Fruit fly (Drosophila melanogaster) whole organism, embryonic: ENCODE results near the gene CG4660.

Experiments used
- Ada2b ChIP-seq: fragments of 200-800 bp; sonication (Bioruptor generic); IDR thresholded peaks from 2 replicates; pipeline ENCODE4 v1.3.6; 2022; ENCODE audit warnings: missing biosample characterization, missing genetic modification characterization
- Aef1 ChIP-seq: fragments of 200-800 bp; sonication (Bioruptor generic); IDR thresholded peaks from 3 replicates; pipeline ENCODE4 v1.3.6; 2022; ENCODE audit warnings: missing biosample characterization, missing genetic modification characterization
- CG1024 ChIP-seq: fragments of 200-800 bp; sonication (Bioruptor generic); IDR thresholded peaks from 2 replicates; pipeline ENCODE4 v1.3.6; 2022; ENCODE audit warnings: missing biosample characterization, missing genetic modification characterization
- CG10267 ChIP-seq: fragments of 200-800 bp; sonication (Bioruptor generic); optimal IDR thresholded peaks from 2 replicates; lab custom pipeline; 2018; ENCODE audit warnings: missing biosample characterization, mild to moderate bottlenecking, missing genetic modification characterization, moderate library complexity
- CG10543 ChIP-seq: fragments of 200-800 bp; sonication (Bioruptor generic); optimal IDR thresholded peaks from 3 replicates; lab custom pipeline; 2017; ENCODE audit warnings: missing biosample characterization, mild to moderate bottlenecking, missing genetic modification characterization, moderate library complexity
- CG10565 ChIP-seq: fragments of 200-800 bp; sonication (Bioruptor generic); optimal IDR thresholded peaks from 3 replicates; lab custom pipeline; 2016; ENCODE audit warnings: missing biosample characterization, mild to moderate bottlenecking, missing genetic modification characterization
- CG11247 ChIP-seq: fragments of 200-800 bp; sonication (Bioruptor generic); IDR thresholded peaks from 2 replicates; pipeline ENCODE4 v1.3.6; 2022; ENCODE audit warnings: missing biosample characterization, missing genetic modification characterization
- CG12155 ChIP-seq: fragments of 200-800 bp; sonication (Bioruptor generic); optimal IDR thresholded peaks from 3 replicates; lab custom pipeline; 2016; ENCODE audit warnings: missing biosample characterization, missing genetic modification characterization
- CG1233 ChIP-seq: fragments of 200-800 bp; sonication (Bioruptor generic); optimal IDR thresholded peaks from 4 replicates; lab custom pipeline; 2018; ENCODE audit warnings: missing biosample characterization, mild to moderate bottlenecking, missing genetic modification characterization
- CG14050 ChIP-seq: fragments of 200-800 bp; sonication (Bioruptor generic); IDR thresholded peaks from 3 replicates; pipeline ENCODE4 v1.3.6; 2022; ENCODE audit warnings: missing biosample characterization, missing genetic modification characterization
- CG15696 ChIP-seq: fragments of 200-800 bp; sonication (Bioruptor generic); optimal IDR thresholded peaks from 2 replicates; lab custom pipeline; 2019; ENCODE audit warnings: missing biosample characterization, mild to moderate bottlenecking, missing genetic modification characterization, moderate library complexity
- CG16863 ChIP-seq: fragments of 200-800 bp; sonication (Bioruptor generic); optimal IDR thresholded peaks from 3 replicates; lab custom pipeline; 2016; ENCODE audit warnings: missing biosample characterization, missing genetic modification characterization
- CG17186 ChIP-seq: fragments of 200-800 bp; sonication (Bioruptor generic); optimal IDR thresholded peaks from 3 replicates; lab custom pipeline; 2017; ENCODE audit warnings: missing biosample characterization, missing genetic modification reagents, missing genetic modification characterization
- CG18011 ChIP-seq: fragments of 200-800 bp; sonication (Bioruptor generic); optimal IDR thresholded peaks from 2 replicates; lab custom pipeline; 2017; ENCODE audit warnings: missing biosample characterization, missing genetic modification characterization, mild to moderate bottlenecking, moderate library complexity, missing genotype
- CG1832 ChIP-seq: fragments of 200-800 bp; sonication (Bioruptor generic); optimal IDR thresholded peaks from 2 replicates; lab custom pipeline; 2017; ENCODE audit warnings: missing biosample characterization, mild to moderate bottlenecking, missing genetic modification characterization, inconsistent platforms
- CG18476 ChIP-seq: fragments of 200-800 bp; sonication (Bioruptor generic); optimal IDR thresholded peaks from 2 replicates; lab custom pipeline; 2016; ENCODE audit warnings: missing biosample characterization, mild to moderate bottlenecking, missing genetic modification characterization
- CG2129 ChIP-seq: fragments of 200-800 bp; sonication (Bioruptor generic); IDR thresholded peaks from 2 replicates; pipeline ENCODE4 v1.3.6; 2022; ENCODE audit warnings: missing biosample characterization, missing genetic modification characterization; ENCODE audit not compliant: partially characterized antibody
- CG31441 ChIP-seq: fragments of 200-800 bp; sonication (Bioruptor generic); IDR thresholded peaks from 2 replicates; pipeline ENCODE4 v1.3.6; 2022; ENCODE audit warnings: missing biosample characterization, missing genetic modification characterization
- CG32532 ChIP-seq: fragments of 200-800 bp; sonication (Bioruptor generic); IDR thresholded peaks from 2 replicates; pipeline ENCODE4 v1.3.6; 2022; ENCODE audit warnings: missing biosample characterization, missing genetic modification characterization
- CG34224 ChIP-seq: fragments of 200-800 bp; sonication (Bioruptor generic); IDR thresholded peaks from 3 replicates; pipeline ENCODE4 v1.3.6; 2022; ENCODE audit warnings: missing biosample characterization, missing genetic modification characterization; ENCODE audit not compliant: partially characterized antibody
- CG3847 ChIP-seq: fragments of 200-800 bp; sonication (Bioruptor generic); IDR thresholded peaks from 2 replicates; pipeline ENCODE4 v1.3.6; 2022; ENCODE audit warnings: missing biosample characterization, missing genetic modification characterization
- CG4328 ChIP-seq: fragments of 200-800 bp; sonication (Bioruptor generic); optimal IDR thresholded peaks from 3 replicates; lab custom pipeline; 2017; ENCODE audit warnings: missing biosample characterization, missing genetic modification reagents, missing genetic modification characterization
- CG6272 ChIP-seq: fragments of 200-800 bp; sonication (Bioruptor generic); IDR thresholded peaks from 2 replicates; pipeline ENCODE4 v1.3.6; 2022; ENCODE audit warnings: missing biosample characterization, missing genetic modification characterization
- CG7372 ChIP-seq: fragments of 200-800 bp; sonication (Bioruptor generic); IDR thresholded peaks from 2 replicates; pipeline ENCODE4 v1.3.6; 2022; ENCODE audit warnings: missing biosample characterization, missing genetic modification characterization
- Dll ChIP-seq: fragments of 200-800 bp; sonication (Bioruptor generic); IDR thresholded peaks from 4 replicates; pipeline ENCODE4 v1.3.6; 2022; ENCODE audit warnings: missing biosample characterization, missing genetic modification characterization; ENCODE audit not compliant: partially characterized antibody
- HmgD ChIP-seq: fragments of 200-800 bp; sonication (Bioruptor generic); optimal IDR thresholded peaks from 3 replicates; lab custom pipeline; 2016; ENCODE audit warnings: missing biosample characterization, missing genetic modification characterization
- Hmx ChIP-seq: fragments of 200-800 bp; sonication (Bioruptor generic); optimal IDR thresholded peaks from 2 replicates; lab custom pipeline; 2016; ENCODE audit warnings: missing biosample characterization, missing genetic modification characterization
- Hr3 ChIP-seq: fragments of 200-800 bp; sonication (Bioruptor generic); optimal IDR thresholded peaks from 3 replicates; lab custom pipeline; 2016; ENCODE audit warnings: missing biosample characterization, missing genetic modification characterization
- Nf-YC ChIP-seq: fragments of 200-800 bp; optimal IDR thresholded peaks from 3 replicates; lab custom pipeline; 2019; ENCODE audit warnings: missing biosample characterization, mild to moderate bottlenecking, missing genetic modification characterization, moderate library complexity
- Optix ChIP-seq: fragments of 200-800 bp; sonication (Bioruptor generic); IDR thresholded peaks from 3 replicates; pipeline ENCODE4 v1.3.6; 2022; ENCODE audit warnings: missing biosample characterization, missing genetic modification characterization
- Sox100B ChIP-seq: fragments of 200-800 bp; sonication (Bioruptor generic); optimal IDR thresholded peaks from 3 replicates; lab custom pipeline; 2018; ENCODE audit warnings: missing biosample characterization, mild to moderate bottlenecking, missing genetic modification characterization
- Xbp1 ChIP-seq: fragments of 200-800 bp; sonication (Bioruptor generic); optimal IDR thresholded peaks from 3 replicates; lab custom pipeline; 2016; ENCODE audit warnings: missing biosample characterization, mild to moderate bottlenecking, missing genetic modification characterization
- abd-A ChIP-seq: fragments of 200-800 bp; sonication (Bioruptor generic); optimal IDR thresholded peaks from 3 replicates; lab custom pipeline; 2019; ENCODE audit warnings: missing biosample characterization, mild to moderate bottlenecking, missing genetic modification characterization, moderate library complexity
- bcd ChIP-seq: fragments of 200-800 bp; sonication (Bioruptor generic); optimal IDR thresholded peaks from 2 replicates; lab custom pipeline; 2017; ENCODE audit warnings: missing biosample characterization, mild to moderate bottlenecking, missing genetic modification characterization
- croc ChIP-seq: fragments of 200-800 bp; sonication (Bioruptor generic); conservative IDR thresholded peaks from 3 replicates; pipeline ENCODE4 v1.3.6; 2022; ENCODE audit warnings: missing biosample characterization, missing genetic modification characterization
- dmrt99B ChIP-seq: fragments of 200-800 bp; sonication (Bioruptor generic); optimal IDR thresholded peaks from 2 replicates; lab custom pipeline; 2018; ENCODE audit warnings: missing biosample characterization, mild to moderate bottlenecking, missing genetic modification characterization, moderate library complexity
- eve ChIP-seq, 2 experiments: fragments of >200 bp; optimal IDR thresholded peaks; 2 replicates each; lab custom pipeline; 2017; ENCODE audit warnings: missing biosample characterization in 2 of 2, missing genetic modification characterization in 2 of 2
- fru ChIP-seq: fragments of >200 bp; optimal IDR thresholded peaks from 2 replicates; lab custom pipeline; 2017
- gfzf ChIP-seq: fragments of 200-800 bp; sonication (Bioruptor generic); optimal IDR thresholded peaks from 2 replicates; lab custom pipeline; 2016; ENCODE audit warnings: missing biosample characterization, mild to moderate bottlenecking, missing genetic modification characterization, moderate library complexity
- luna ChIP-seq: fragments of 200-800 bp; sonication (Bioruptor generic); optimal IDR thresholded peaks from 2 replicates; lab custom pipeline; 2016; ENCODE audit warnings: missing biosample characterization, missing genetic modification characterization
- mam ChIP-seq: fragments of 200-800 bp; sonication (Bioruptor generic); optimal IDR thresholded peaks from 3 replicates; lab custom pipeline; 2016; ENCODE audit warnings: missing biosample characterization, missing genetic modification characterization
- mirr ChIP-seq: fragments of 200-800 bp; sonication (Bioruptor generic); optimal IDR thresholded peaks from 3 replicates; lab custom pipeline; 2018; ENCODE audit warnings: missing biosample characterization, mild to moderate bottlenecking, missing genetic modification characterization
- mld ChIP-seq: fragments of 200-800 bp; sonication (Bioruptor generic); IDR thresholded peaks from 3 replicates; pipeline ENCODE4 v1.3.6; 2022; ENCODE audit warnings: missing biosample characterization, missing genetic modification characterization; ENCODE audit not compliant: partially characterized antibody
- onecut ChIP-seq: fragments of 200-800 bp; sonication (Bioruptor generic); IDR thresholded peaks from 2 replicates; pipeline ENCODE4 v1.3.6; 2022; ENCODE audit warnings: missing biosample characterization, missing genetic modification characterization
- rib ChIP-seq: fragments of 200-800 bp; sonication (Bioruptor generic); IDR thresholded peaks from 2 replicates; pipeline ENCODE4 v1.3.6; 2022; ENCODE audit warnings: missing biosample characterization, missing genetic modification characterization
- row ChIP-seq: fragments of 200-800 bp; sonication (Bioruptor generic); IDR thresholded peaks from 3 replicates; pipeline ENCODE4 v1.3.6; 2022; ENCODE audit warnings: missing biosample characterization, missing genetic modification characterization
- slou ChIP-seq: fragments of 200-800 bp; sonication (Bioruptor generic); optimal IDR thresholded peaks from 3 replicates; lab custom pipeline; 2016; ENCODE audit warnings: missing biosample characterization, missing genetic modification characterization
- stc ChIP-seq: fragments of 200-800 bp; sonication (Bioruptor generic); IDR thresholded peaks from 2 replicates; pipeline ENCODE4 v1.3.6; 2022; ENCODE audit warnings: missing biosample characterization, missing genetic modification characterization
- tll ChIP-seq, 2 experiments: fragments of 200-800 bp in 1 of 2; fragments of >200 bp in 1 of 2; sonication (Bioruptor generic) in 1 of 2; optimal IDR thresholded peaks; 2 replicates each; lab custom pipeline; 2017 to 2019; ENCODE audit warnings: missing biosample characterization in 2 of 2, missing genetic modification characterization in 2 of 2, mild to moderate bottlenecking in 1 of 2, moderate library complexity in 1 of 2
- tna ChIP-seq: fragments of 200-800 bp; sonication (Bioruptor generic); IDR thresholded peaks from 2 replicates; pipeline ENCODE4 v1.3.6; 2022; ENCODE audit warnings: missing biosample characterization, missing genetic modification characterization; ENCODE audit not compliant: partially characterized antibody
- vfl ChIP-seq: fragments of 200-800 bp; sonication (Bioruptor generic); optimal IDR thresholded peaks from 2 replicates; lab custom pipeline; 2016; ENCODE audit warnings: missing biosample characterization, missing genetic modification characterization
- yki ChIP-seq: fragments of >200 bp; optimal IDR thresholded peaks from 3 replicates; lab custom pipeline; 2018

CG4660 gene

DNA sequence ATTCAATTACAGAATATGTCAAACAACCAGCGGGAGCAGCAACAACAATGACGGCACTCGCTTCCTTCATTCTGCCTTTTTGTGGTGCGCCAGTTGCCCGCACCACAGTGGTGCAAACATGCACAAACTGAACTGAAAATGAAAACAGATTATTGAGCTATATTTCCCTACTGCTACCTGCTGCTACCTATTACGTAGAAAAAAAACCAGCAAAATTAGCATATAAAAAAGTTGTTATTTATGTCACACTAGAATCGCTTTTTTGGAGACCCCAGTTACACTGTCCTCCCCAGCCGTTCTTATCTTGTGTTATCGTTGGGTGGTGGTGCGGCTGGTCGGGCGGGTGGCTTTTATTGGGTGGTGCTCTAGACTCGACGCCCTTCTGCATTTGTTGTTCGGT lies 16.4 kb upstream of the CG4660 start (continued):
- TF ChIP-seq croc (GFP tag; lab: Robert Waterston, UW) = peak; percentile 72
- no peak for TF ChIP-seq mirr (GFP tag; lab: Kevin White, UChicago)
- TF ChIP-seq tll (GFP tag; optimal IDR thresholded peaks at IDR 0.05; lab: Kevin White, UChicago) = no peak
- peak; percentile 77 for TF ChIP-seq onecut (GFP tag; lab: Robert Waterston, UW)
- no peak for TF ChIP-seq CG15696 (tag; lab: Kevin White, UChicago)
- TF ChIP-seq stc (GFP tag; lab: Robert Waterston, UW) = peak; percentile 88
- TF ChIP-seq Xbp1 (GFP tag; lab: Kevin White, UChicago) = peak; percentile 83
- no peak for TF ChIP-seq CG4328 (GFP tag; lab: Kevin White, UChicago)
- peak; percentile 84 for TF ChIP-seq CG11247 (GFP tag; lab: Robert Waterston, UW)
- TF ChIP-seq CG18011 (GFP tag; lab: Kevin White, UChicago) = peak; percentile 18
- peak; percentile 81 for TF ChIP-seq CG31441 (GFP tag; lab: Robert Waterston, UW)
- TF ChIP-seq CG1233 (GFP tag; lab: Kevin White, UChicago) = peak; percentile 73
- peak; percentile 53 for TF ChIP-seq slou (GFP tag; lab: Kevin White, UChicago)
- no peak for TF ChIP-seq CG2129
- TF ChIP-seq Dll (GFP tag; lab: Robert Waterston, UW) = 0 out of 4 replicates have a peak, but pooled peaks have one; percentile 24
- no peak for TF ChIP-seq CG1832 (GFP tag; lab: Kevin White, UChicago)
- peak; percentile 61 for TF ChIP-seq Sox100B
- TF ChIP-seq yki (lab: Kevin White, UChicago) = no peak
- TF ChIP-seq mam = peak; percentile 86
- TF ChIP-seq luna (GFP tag; lab: Kevin White, UChicago) = peak; percentile 29
- peak; percentile 59 for TF ChIP-seq Hr3
- TF ChIP-seq CG3847 (GFP tag; lab: Robert Waterston, UW) = peak; percentile 76
- peak; percentile 17 for TF ChIP-seq Hmx (GFP tag; lab: Kevin White, UChicago)
- TF ChIP-seq CG7372 (GFP tag; lab: Robert Waterston, UW) = peak; percentile 76
- TF ChIP-seq CG1024 (GFP tag; lab: Robert Waterston, UW) = peak; percentile 72
- peak; percentile 88 for TF ChIP-seq CG32532 (GFP tag; lab: Robert Waterston, UW)
- TF ChIP-seq CG16863 (GFP tag; lab: Kevin White, UChicago) = peak; percentile 81
- no peak for TF ChIP-seq CG10543
- peak; percentile 91 for TF ChIP-seq row (GFP tag; lab: Robert Waterston, UW)
- peak; percentile 52 for TF ChIP-seq CG18476 (GFP tag; lab: Kevin White, UChicago)
- TF ChIP-seq Aef1 (GFP tag; lab: Robert Waterston, UW) = peak; percentile 89
- TF ChIP-seq gfzf = no peak
- peak; percentile 37 for TF ChIP-seq vfl (GFP tag; lab: Kevin White, UChicago)
- TF ChIP-seq CG10267 (tag; lab: Kevin White, UChicago) = peak; percentile 58
- peak; percentile 65 for TF ChIP-seq CG12155 (GFP tag; lab: Kevin White, UChicago)
- TF ChIP-seq Ada2b = peak; percentile 93
- peak; percentile 84 for TF ChIP-seq bcd
- TF ChIP-seq Nf-YC (tag; lab: Kevin White, UChicago) = peak; percentile 2
- TF ChIP-seq CG17186 (GFP tag; lab: Kevin White, UChicago) = no peak
- peak; percentile 81 for TF ChIP-seq CG14050 (GFP tag; lab: Robert Waterston, UW)
- TF ChIP-seq CG10565 = peak; percentile 23
- peak; percentile 82 for TF ChIP-seq CG6272 (GFP tag; lab: Robert Waterston, UW)
- TF ChIP-seq HmgD (GFP tag; lab: Kevin White, UChicago) = peak; percentile 47
- TF ChIP-seq tna = no peak
- TF ChIP-seq abd-A (tag; lab: Kevin White, UChicago) = no peak
- no peak for TF ChIP-seq eve (GFP tag; optimal IDR thresholded peaks at IDR 0.05; lab: Kevin White, UChicago)
- no peak for TF ChIP-seq CG34224
- TF ChIP-seq dmrt99B = peak; percentile 88
- TF ChIP-seq fru (lab: Kevin White, UChicago) = no peak
- TF ChIP-seq mld (GFP tag; lab: Robert Waterston, UW) = no peak
- peak; percentile 72; the same call in 1 of the 2 replicates for TF ChIP-seq rib (GFP tag; lab: Robert Waterston, UW)
- TF ChIP-seq Optix (GFP tag; lab: Robert Waterston, UW) = peak; percentile 93
